Fruit fly (Drosophila melanogaster) whole organism, pupa: ENCODE results near the gene Mink.

Experiments used
- CG12605 ChIP-seq: fragments of 200-800 bp; sonication (Bioruptor generic); IDR thresholded peaks from 2 replicates; pipeline ENCODE4 v1.3.6; 2022; ENCODE audit warnings: missing biosample characterization, missing genetic modification characterization
- CG13204 ChIP-seq: fragments of 200-800 bp; sonication (Bioruptor generic); optimal IDR thresholded peaks from 2 replicates; lab custom pipeline; 2018; ENCODE audit warnings: missing biosample characterization, mild to moderate bottlenecking, missing genetic modification characterization, moderate library complexity
- CG14655 ChIP-seq: fragments of 200-800 bp; sonication (Bioruptor generic); optimal IDR thresholded peaks from 3 replicates; lab custom pipeline; 2017; ENCODE audit warnings: mild to moderate bottlenecking, missing biosample characterization, missing genetic modification reagents, missing genetic modification characterization
- CG15710 ChIP-seq: fragments of 200-800 bp; sonication (Bioruptor generic); optimal IDR thresholded peaks from 2 replicates; lab custom pipeline; 2018; ENCODE audit warnings: missing biosample characterization, mild to moderate bottlenecking, missing genetic modification characterization, moderate library complexity
- CG17806 ChIP-seq: fragments of 200-800 bp; sonication (Bioruptor generic); optimal IDR thresholded peaks from 2 replicates; lab custom pipeline; 2018; ENCODE audit warnings: missing biosample characterization, mild to moderate bottlenecking, missing genetic modification characterization, moderate library complexity
- CG4496 ChIP-seq: fragments of 200-800 bp; sonication (Bioruptor generic); IDR thresholded peaks from 3 replicates; pipeline ENCODE4 v1.3.6; 2022; ENCODE audit warnings: missing biosample characterization, missing genetic modification characterization
- EcR ChIP-seq: fragments of 200-800 bp; sonication (Bioruptor generic); optimal IDR thresholded peaks from 3 replicates; lab custom pipeline; 2019; ENCODE audit warnings: missing biosample characterization, missing genetic modification characterization, mild to moderate bottlenecking, moderate library complexity, missing genetic modification reagents
- fd96Ca ChIP-seq: fragments of 200-800 bp; sonication (Bioruptor generic); IDR thresholded peaks from 3 replicates; pipeline ENCODE4 v1.3.6; 2022; ENCODE audit warnings: missing biosample characterization, missing genetic modification characterization

DNA sequence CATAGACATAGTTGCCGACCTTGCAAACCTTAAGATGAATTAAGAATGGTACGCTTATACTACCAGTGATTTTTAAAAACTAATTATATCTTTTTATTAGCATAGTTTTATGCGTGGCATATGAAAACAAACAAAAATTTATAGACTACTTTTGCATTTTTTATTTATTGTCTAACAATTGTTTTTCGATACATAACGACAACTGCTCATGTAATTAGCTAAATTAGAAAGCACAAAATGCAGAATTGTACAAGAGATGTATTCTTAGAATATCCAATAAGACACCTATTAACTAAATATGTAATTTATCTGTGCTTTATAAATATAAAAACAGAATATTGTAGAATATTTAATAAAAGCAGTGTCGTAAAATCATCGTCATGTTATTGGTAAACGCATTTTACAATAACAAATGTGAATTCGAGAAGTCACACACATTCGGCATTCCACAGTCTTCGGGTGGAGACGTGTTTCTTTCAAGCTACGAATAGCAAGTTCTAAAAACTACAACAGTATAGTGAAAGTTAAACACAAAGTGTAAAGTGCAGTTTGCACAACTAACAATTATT is 4.6 kb downstream of the Mink start:
- TF ChIP-seq EcR (GFP tag; lab: Kevin White, UChicago) = no peak
- no peak for TF ChIP-seq CG15710
- TF ChIP-seq fd96Ca (GFP tag; lab: Robert Waterston, UW) = no peak
- TF ChIP-seq CG13204 = no peak
- TF ChIP-seq CG4496 (GFP tag; lab: Robert Waterston, UW) = no peak
- TF ChIP-seq CG12605 (GFP tag; lab: Robert Waterston, UW) = no peak
- no peak for TF ChIP-seq CG17806 (tag; lab: Kevin White, UChicago)
- TF ChIP-seq CG14655 (GFP tag; lab: Kevin White, UChicago) = no peak
